Worm (Caenorhabditis elegans) whole organism, young adult: ENCODE results near the gene lys-6.
A peak's percentile ranks its signal among the peaks of the same experiment; 100 is the strongest.

Source experiments
- B0035.1 ChIP-seq: sonication (generic microtip); optimal IDR thresholded peaks from 2 replicates; lab custom pipeline; 2016; ENCODE audit warnings: missing genetic modification characterization, mild to moderate bottlenecking, missing compliant biosample characterization, missing genotype, missing genetic modification reagents
- F33H1.4 ChIP-seq: fragments of 200-800 bp; sonication (Bioruptor generic); IDR thresholded peaks from 2 replicates; pipeline ENCODE4 v1.3.6; 2022; ENCODE audit warnings: missing genetic modification reagents, missing genetic modification characterization, missing compliant biosample characterization
- F39B2.1 ChIP-seq: fragments of 200-800 bp; sonication (Bioruptor generic); IDR thresholded peaks from 2 replicates; pipeline ENCODE4 v1.3.6; 2022; ENCODE audit warnings: missing genetic modification reagents, missing genetic modification characterization, missing compliant biosample characterization
- F52B5.7 ChIP-seq: sonication (generic microtip); optimal IDR thresholded peaks from 2 replicates; lab custom pipeline; 2016; ENCODE audit warnings: mild to moderate bottlenecking, missing genetic modification characterization, missing compliant biosample characterization
- F55B11.4 ChIP-seq: sonication (generic microtip); optimal IDR thresholded peaks from 2 replicates; lab custom pipeline; 2016; ENCODE audit warnings: missing compliant biosample characterization, missing genetic modification characterization, borderline replicate concordance; ENCODE audit not compliant: insufficient read depth
- F57A8.1 ChIP-seq: fragments of 200-800 bp; sonication (Bioruptor generic); optimal IDR thresholded peaks from 2 replicates; lab custom pipeline; 2018; ENCODE audit warnings: mild to moderate bottlenecking, missing genetic modification characterization, moderate library complexity, missing compliant biosample characterization
- Y53F4B.3 ChIP-seq: fragments of 200-800 bp; sonication (Bioruptor generic); IDR thresholded peaks from 2 replicates; pipeline ENCODE4 v1.3.6; 2022; ENCODE audit warnings: missing genetic modification reagents, missing genetic modification characterization, missing compliant biosample characterization
- akir-1 ChIP-seq: fragments of 200-800 bp; sonication (Bioruptor generic); optimal IDR thresholded peaks from 2 replicates; lab custom pipeline; 2018; ENCODE audit warnings: mild to moderate bottlenecking, missing genetic modification characterization, moderate library complexity, missing compliant biosample characterization
- ama-1 ChIP-seq, 3 experiments: fragments of 150-350 bp in 1 of 3; sonication (generic microtip) in 2 of 3; optimal IDR thresholded peaks; 2 replicates each; lab custom pipeline; 2014 to 2018; ENCODE audit warnings: missing biosample characterization in 2 of 3, missing genetic modification characterization in 2 of 3, missing genetic modification reagents in 2 of 3
- attf-3 ChIP-seq: fragments of 200-800 bp; sonication (Bioruptor generic); conservative IDR thresholded peaks from 2 replicates; pipeline ENCODE4 v1.3.6; 2022; ENCODE audit warnings: missing genetic modification reagents, missing genetic modification characterization, missing compliant biosample characterization
- attf-6 ChIP-seq: fragments of 200-800 bp; sonication (Bioruptor generic); IDR thresholded peaks from 2 replicates; pipeline ENCODE4 v1.3.6; 2022; ENCODE audit warnings: missing genetic modification reagents, missing genetic modification characterization, missing compliant biosample characterization
- ccch-3 ChIP-seq: fragments of 200-800 bp; sonication (Bioruptor generic); optimal IDR thresholded peaks from 2 replicates; lab custom pipeline; 2018; ENCODE audit warnings: mild to moderate bottlenecking, missing genetic modification characterization, missing compliant biosample characterization
- cebp-1 ChIP-seq, 2 experiments: fragments of 200-800 bp in 1 of 2; sonication (Bioruptor generic) in 1 of 2; sonication (generic microtip) in 1 of 2; IDR thresholded peaks in 1 of 2; optimal IDR thresholded peaks in 1 of 2; 2 replicates each; pipeline versions ENCODE4 v1.3.6 to Lab custom; 2017 to 2022; ENCODE audit warnings: missing compliant biosample characterization in 2 of 2, missing genetic modification characterization in 2 of 2, mild to moderate bottlenecking in 1 of 2, missing genetic modification reagents in 1 of 2, moderate library complexity in 1 of 2
- ceh-79 ChIP-seq: sonication (generic microtip); optimal IDR thresholded peaks from 2 replicates; lab custom pipeline; 2017; ENCODE audit warnings: mild to moderate bottlenecking, missing genetic modification characterization, missing compliant biosample characterization
- ceh-91 ChIP-seq: fragments of 200-800 bp; sonication (Bioruptor generic); IDR thresholded peaks from 2 replicates; pipeline ENCODE4 v1.3.6; 2022; ENCODE audit warnings: missing genetic modification reagents, missing genetic modification characterization, missing compliant biosample characterization
- chd-7 ChIP-seq: sonication (generic microtip); optimal IDR thresholded peaks from 2 replicates; lab custom pipeline; 2016; ENCODE audit warnings: mild to moderate bottlenecking, missing genetic modification characterization, moderate library complexity, missing compliant biosample characterization
- efl-1 ChIP-seq: fragments of 150-350 bp; optimal IDR thresholded peaks from 2 replicates; lab custom pipeline; 2014; ENCODE audit warnings: missing biosample characterization, missing genetic modification reagents, missing genetic modification characterization
- gei-17 ChIP-seq: fragments of 200-800 bp; sonication (Bioruptor generic); optimal IDR thresholded peaks from 2 replicates; lab custom pipeline; 2018; ENCODE audit warnings: mild to moderate bottlenecking, missing genetic modification characterization, missing compliant biosample characterization
- hsf-1 ChIP-seq: fragments of 200-800 bp; sonication (Bioruptor generic); IDR thresholded peaks from 2 replicates; pipeline ENCODE4 v1.3.6; 2022; ENCODE audit warnings: missing genetic modification reagents, missing genetic modification characterization, missing compliant biosample characterization
- lsl-1 ChIP-seq: fragments of 200-800 bp; sonication (Bioruptor generic); optimal IDR thresholded peaks from 2 replicates; lab custom pipeline; 2018; ENCODE audit warnings: mild to moderate bottlenecking, missing genetic modification characterization, moderate library complexity, missing compliant biosample characterization
- lsy-27 ChIP-seq: sonication (generic microtip); optimal IDR thresholded peaks from 2 replicates; lab custom pipeline; 2017; ENCODE audit warnings: missing genetic modification characterization, mild to moderate bottlenecking, missing compliant biosample characterization, antibody characterized with exemption, missing genotype, borderline replicate concordance; ENCODE audit not compliant: insufficient read depth
- madf-6 ChIP-seq: fragments of 200-800 bp; sonication (Bioruptor generic); IDR thresholded peaks from 2 replicates; pipeline ENCODE4 v1.3.6; 2022; ENCODE audit warnings: missing genetic modification reagents, missing genetic modification characterization, missing compliant biosample characterization
- madf-8 ChIP-seq: fragments of 200-800 bp; sonication (Bioruptor generic); conservative IDR thresholded peaks from 2 replicates; pipeline ENCODE4 v1.3.6; 2022; ENCODE audit warnings: missing genetic modification reagents, missing genetic modification characterization, missing compliant biosample characterization
- nfya-1 ChIP-seq: sonication (generic microtip); optimal IDR thresholded peaks from 2 replicates; lab custom pipeline; 2017; ENCODE audit warnings: antibody characterized with exemption, missing compliant biosample characterization, missing genetic modification characterization, borderline replicate concordance; ENCODE audit not compliant: insufficient read depth
- nfya-2 ChIP-seq: fragments of 200-800 bp; sonication (Bioruptor generic); IDR thresholded peaks from 2 replicates; pipeline ENCODE4 v1.3.6; 2022; ENCODE audit warnings: missing genetic modification reagents, missing genetic modification characterization, missing compliant biosample characterization
- nfyb-1 ChIP-seq: fragments of 200-800 bp; sonication (Bioruptor generic); IDR thresholded peaks from 2 replicates; pipeline ENCODE4 v1.3.6; 2022; ENCODE audit warnings: missing genetic modification reagents, missing genetic modification characterization, missing compliant biosample characterization
- nhr-27 ChIP-seq: fragments of 200-800 bp; sonication (Bioruptor generic); optimal IDR thresholded peaks from 2 replicates; lab custom pipeline; 2018; ENCODE audit warnings: mild to moderate bottlenecking, missing genetic modification characterization, moderate library complexity, missing compliant biosample characterization
- nhr-90 ChIP-seq: sonication (generic microtip); optimal IDR thresholded peaks from 2 replicates; lab custom pipeline; 2016; ENCODE audit warnings: missing genotype, mild to moderate bottlenecking, missing genetic modification characterization, missing compliant biosample characterization
- repo-1 ChIP-seq: sonication (generic microtip); optimal IDR thresholded peaks from 2 replicates; lab custom pipeline; 2017; ENCODE audit warnings: mild to moderate bottlenecking, missing genetic modification characterization, missing compliant biosample characterization
- rpc-1 ChIP-seq, 2 experiments: fragments of 150-350 bp in 1 of 2; sonication (generic microtip) in 1 of 2; optimal IDR thresholded peaks; 2 replicates each; lab custom pipeline; 2014 to 2018; ENCODE audit warnings: missing biosample characterization in 1 of 2, missing genetic modification characterization in 1 of 2, missing genetic modification reagents in 1 of 2, missing genotype in 1 of 2
- sea-2 ChIP-seq: fragments of 200-800 bp; sonication (Bioruptor generic); IDR thresholded peaks from 2 replicates; pipeline ENCODE4 v1.3.6; 2022; ENCODE audit warnings: missing genetic modification characterization, missing compliant biosample characterization
- snpc-3.4 ChIP-seq: sonication (generic microtip); optimal IDR thresholded peaks from 2 replicates; lab custom pipeline; 2017; ENCODE audit warnings: missing genetic modification characterization, mild to moderate bottlenecking, missing compliant biosample characterization, antibody characterized with exemption, moderate library complexity, missing genotype, missing genetic modification reagents
- unc-62 ChIP-seq: fragments of 150-350 bp; optimal IDR thresholded peaks from 2 replicates; lab custom pipeline; 2014; ENCODE audit warnings: missing biosample characterization, missing genetic modification reagents, missing genetic modification characterization
- xnd-1 ChIP-seq: sonication (generic microtip); optimal IDR thresholded peaks from 2 replicates; lab custom pipeline; 2016; ENCODE audit warnings: missing genotype, missing genetic modification reagents, missing genetic modification characterization, missing compliant biosample characterization
- zim-3 ChIP-seq: sonication (generic microtip); optimal IDR thresholded peaks from 2 replicates; lab custom pipeline; 2017; ENCODE audit warnings: mild to moderate bottlenecking, missing genetic modification characterization, moderate library complexity, missing compliant biosample characterization
- ztf-18 ChIP-seq: sonication (generic microtip); optimal IDR thresholded peaks from 2 replicates; lab custom pipeline; 2016; ENCODE audit warnings: missing genotype, mild to moderate bottlenecking, missing genetic modification characterization, missing compliant biosample characterization
- ztf-22 ChIP-seq: fragments of 200-800 bp; sonication (Bioruptor generic); optimal IDR thresholded peaks from 2 replicates; lab custom pipeline; 2018; ENCODE audit warnings: mild to moderate bottlenecking, missing genetic modification characterization, moderate library complexity, missing compliant biosample characterization

The lys-6 gene

ce11 chrIV:11659794-11660312 lies 32.1 kb upstream of the lys-6 start, which contains the start of gene ZK792.1:
Gene ZK792.1, plus strand, starts transcription at chrIV:11659844.
- TF ChIP-seq efl-1 (GFP tag; lab: Kevin White, UChicago) (peak; percentile 62), xnd-1 (tag; lab: Kevin White, UChicago) (peak; percentile 46), repo-1 (no peak), ceh-91 (GFP tag; lab: Robert Waterston, UW) (peak; percentile 76), gei-17 (GFP tag; lab: Kevin White, UChicago) (no peak), madf-6 (GFP tag; lab: Robert Waterston, UW) (peak; percentile 79), attf-6 (GFP tag; lab: Robert Waterston, UW) (no peak), ama-1 (optimal IDR thresholded peaks at IDR 0.05; lab: Kevin White, UChicago) (no peak), ama-1 (GFP tag; optimal IDR thresholded peaks at IDR 0.05; lab: Kevin White, UChicago) (no peak), ztf-18 (tag; lab: Kevin White, UChicago) (no peak), F33H1.4 (GFP tag; lab: Robert Waterston, UW) (peak; percentile 69), nhr-27 (tag; lab: Kevin White, UChicago) (no peak), rpc-1 (optimal IDR thresholded peaks at IDR 0.05; lab: Kevin White, UChicago) (no peak), rpc-1 (tag; optimal IDR thresholded peaks at IDR 0.05; lab: Kevin White, UChicago) (no peak), attf-3 (no peak), F55B11.4 (no peak), nfya-1 (no peak), B0035.1 (tag; lab: Kevin White, UChicago) (no peak), lsl-1 (GFP tag; lab: Kevin White, UChicago) (peak; percentile 76), ceh-79 (tag; lab: Kevin White, UChicago) (no peak), madf-8 (GFP tag; lab: Robert Waterston, UW) (peak; percentile 59)

- TF ChIP-seq nhr-90 (tag; lab: Kevin White, UChicago): no peak
- no peak for TF ChIP-seq akir-1 (GFP tag; lab: Kevin White, UChicago)
- TF ChIP-seq sea-2 (GFP tag; lab: Robert Waterston, UW): no peak
Measured at ce11 chrIV:11656144-11656780, 28.5 kb upstream of the lys-6 start, which contains the start of gene ZK809.5. Gene ZK809.5, plus strand, starts transcription at chrIV:11656730.

ce11 chrIV:11655370-11655769 lies 27.6 kb upstream of the lys-6 start, which contains the start of gene ent-1:
Gene ent-1, minus strand, starts transcription at chrIV:11655470.
- TF ChIP-seq Y53F4B.3 (GFP tag; lab: Robert Waterston, UW) (no peak), ccch-3 (GFP tag; lab: Kevin White, UChicago) (no peak), snpc-3.4 (no peak), cebp-1 (GFP tag; IDR thresholded peaks at IDR 0.05; lab: Robert Waterston, UW) (no peak), cebp-1 (tag; optimal IDR thresholded peaks at IDR 0.05; lab: Kevin White, UChicago) (no peak), F52B5.7 (tag; lab: Kevin White, UChicago) (no peak), nhr-27 (tag; lab: Kevin White, UChicago) (no peak), F39B2.1 (GFP tag; lab: Robert Waterston, UW) (no peak), F57A8.1 (GFP tag; lab: Kevin White, UChicago) (no peak), ceh-91 (GFP tag; lab: Robert Waterston, UW) (no peak), nfyb-1 (no peak), chd-7 (tag; lab: Kevin White, UChicago) (no peak), unc-62 (GFP tag; lab: Kevin White, UChicago) (no peak), hsf-1 (GFP tag; lab: Robert Waterston, UW) (no peak), zim-3 (no peak), ztf-22 (GFP tag; lab: Kevin White, UChicago) (no peak), lsy-27 (tag; lab: Kevin White, UChicago) (no peak), lsl-1 (GFP tag; lab: Kevin White, UChicago) (no peak), F33H1.4 (GFP tag; lab: Robert Waterston, UW) (no peak), rpc-1 (optimal IDR thresholded peaks at IDR 0.05; lab: Kevin White, UChicago) (no peak), rpc-1 (tag; optimal IDR thresholded peaks at IDR 0.05; lab: Kevin White, UChicago) (no peak), nfya-2 (GFP tag; lab: Robert Waterston, UW) (no peak)
